Fruit fly (Drosophila melanogaster) whole organism, adult: Measurements from ENCODE around the gene Srp14.

ENCODE experiments used
- CG11617 ChIP-seq: fragments of 200-800 bp; sonication (Bioruptor generic); optimal IDR thresholded peaks from 2 replicates; lab custom pipeline; 2017; ENCODE audit warnings: mild to moderate bottlenecking, missing biosample characterization, missing genetic modification reagents, missing genetic modification characterization
- CG12768 ChIP-seq: fragments of 200-800 bp; sonication (Bioruptor generic); optimal IDR thresholded peaks from 2 replicates; lab custom pipeline; 2017; ENCODE audit warnings: missing biosample characterization, missing genetic modification characterization, mild to moderate bottlenecking, moderate library complexity, missing genetic modification reagents
- CG14711 ChIP-seq: fragments of 200-800 bp; sonication (Bioruptor generic); optimal IDR thresholded peaks from 2 replicates; lab custom pipeline; 2018; ENCODE audit warnings: missing biosample characterization, mild to moderate bottlenecking, missing genetic modification characterization, moderate library complexity
- CG1620 ChIP-seq: fragments of 200-800 bp; sonication (Bioruptor generic); optimal IDR thresholded peaks from 2 replicates; lab custom pipeline; 2016; ENCODE audit warnings: missing biosample characterization, missing genetic modification characterization
- CG33017 ChIP-seq: fragments of 200-800 bp; sonication (Bioruptor generic); optimal IDR thresholded peaks from 2 replicates; lab custom pipeline; 2018; ENCODE audit warnings: missing biosample characterization, mild to moderate bottlenecking, missing genetic modification characterization, moderate library complexity
- CG5204 ChIP-seq: fragments of 200-800 bp; sonication (Bioruptor generic); optimal IDR thresholded peaks from 2 replicates; lab custom pipeline; 2016; ENCODE audit warnings: missing biosample characterization, missing genetic modification characterization
- CG7045 ChIP-seq: fragments of 200-800 bp; sonication (Bioruptor generic); optimal IDR thresholded peaks from 2 replicates; lab custom pipeline; 2017; ENCODE audit warnings: missing biosample characterization, mild to moderate bottlenecking, missing genetic modification characterization
- CG7101 ChIP-seq: fragments of 200-800 bp; sonication (Bioruptor generic); optimal IDR thresholded peaks from 2 replicates; lab custom pipeline; 2018; ENCODE audit warnings: missing biosample characterization, mild to moderate bottlenecking, missing genetic modification characterization, moderate library complexity
- Clk ChIP-seq: fragments of 200-800 bp; sonication (Bioruptor generic); optimal IDR thresholded peaks from 2 replicates; lab custom pipeline; 2017; ENCODE audit warnings: missing biosample characterization, missing genetic modification characterization
- Crg-1 ChIP-seq: fragments of 200-800 bp; sonication (Bioruptor generic); optimal IDR thresholded peaks from 2 replicates; lab custom pipeline; 2016; ENCODE audit warnings: missing biosample characterization, missing genetic modification characterization
- Hr96 ChIP-seq: fragments of 200-800 bp; sonication (Bioruptor generic); optimal IDR thresholded peaks from 2 replicates; lab custom pipeline; 2016; ENCODE audit warnings: missing biosample characterization, missing genetic modification characterization
- Mnt ChIP-seq: fragments of 200-800 bp; sonication (Bioruptor generic); optimal IDR thresholded peaks from 2 replicates; lab custom pipeline; 2016; ENCODE audit warnings: missing biosample characterization, mild to moderate bottlenecking, missing genetic modification characterization
- bab1 ChIP-seq: fragments of 200-800 bp; sonication (Bioruptor generic); optimal IDR thresholded peaks from 3 replicates; lab custom pipeline; 2019; ENCODE audit warnings: missing biosample characterization, mild to moderate bottlenecking, missing genetic modification characterization, moderate library complexity
- cic ChIP-seq: fragments of 200-800 bp; sonication (Bioruptor generic); optimal IDR thresholded peaks from 2 replicates; lab custom pipeline; 2017; ENCODE audit warnings: missing biosample characterization, mild to moderate bottlenecking, missing genetic modification characterization, moderate library complexity
- cnc ChIP-seq, 2 experiments: fragments of >200 bp; optimal IDR thresholded peaks; 2 replicates each; lab custom pipeline; 2017
- kay ChIP-seq: fragments of 200-800 bp; sonication (Bioruptor generic); peaks from one replicate; lab custom pipeline; 2016; ENCODE audit warnings: missing biosample characterization, missing genetic modification characterization, borderline replicate concordance
- ovo ChIP-seq: fragments of 200-800 bp; sonication (Bioruptor generic); optimal IDR thresholded peaks from 2 replicates; lab custom pipeline; 2016; ENCODE audit warnings: missing biosample characterization, missing genetic modification characterization
- pad ChIP-seq: fragments of 200-800 bp; sonication (Bioruptor generic); optimal IDR thresholded peaks from 3 replicates; lab custom pipeline; 2017; ENCODE audit warnings: missing biosample characterization, missing genetic modification characterization, mild to moderate bottlenecking, moderate library complexity, missing genetic modification reagents
- tj ChIP-seq: fragments of 200-800 bp; sonication (Bioruptor generic); optimal IDR thresholded peaks from 3 replicates; lab custom pipeline; 2017; ENCODE audit warnings: missing biosample characterization, mild to moderate bottlenecking, missing genetic modification characterization, moderate library complexity
- toe ChIP-seq: fragments of 200-800 bp; sonication (Bioruptor generic); optimal IDR thresholded peaks from 2 replicates; lab custom pipeline; 2016; ENCODE audit warnings: missing biosample characterization, missing genetic modification characterization

Srp14 gene

dm6 chr3R:20579816-20580215, at the start of gene Srp14, which contains the start of gene EloB:
Gene Srp14 (plus strand): TSS chr3R:20580115.
Gene EloB (minus strand): TSS chr3R:20579850.
- no peak for TF ChIP-seq CG5204 (GFP tag; lab: Kevin White, UChicago)
- no peak for TF ChIP-seq toe (GFP tag; lab: Kevin White, UChicago)
- TF ChIP-seq CG7045 (GFP tag; lab: Kevin White, UChicago): peak; percentile 70
- peak; percentile 67 for TF ChIP-seq tj (GFP tag; lab: Kevin White, UChicago)
- no peak for TF ChIP-seq Hr96
- peak; percentile 91 for TF ChIP-seq CG11617
- TF ChIP-seq cic (GFP tag; lab: Kevin White, UChicago): peak; percentile 70
- peak; percentile 79 for TF ChIP-seq Crg-1
- peak; percentile 90 for TF ChIP-seq CG7101 (tag; lab: Kevin White, UChicago)
- no peak for TF ChIP-seq cnc (optimal IDR thresholded peaks at IDR 0.05; lab: Kevin White, UChicago)
- TF ChIP-seq Mnt: peak; percentile 85
- peak; percentile 81 for TF ChIP-seq CG14711 (tag; lab: Kevin White, UChicago)
- no peak for TF ChIP-seq kay
- TF ChIP-seq bab1 (GFP tag; lab: Kevin White, UChicago): peak; percentile 94
- TF ChIP-seq ovo: peak; percentile 71
- TF ChIP-seq pad (GFP tag; lab: Kevin White, UChicago): peak; percentile 71
- peak; percentile 79 for TF ChIP-seq CG33017
- peak; percentile 78 for TF ChIP-seq CG12768 (GFP tag; lab: Kevin White, UChicago)
- TF ChIP-seq Clk (GFP tag; lab: Kevin White, UChicago): peak; percentile 71
- TF ChIP-seq CG1620 (GFP tag; lab: Kevin White, UChicago): peak; percentile 91

dm6 chr3R:20534575-20534974, 45.3 kb upstream of the Srp14 start, which contains the start of the genes MtnE and MtnD:
Gene MtnE (minus strand): TSS chr3R:20534704.
Gene MtnD (plus strand): TSS chr3R:20534962.
- TF ChIP-seq cic (GFP tag; lab: Kevin White, UChicago) (peak; percentile 71), kay (peak; percentile 24), cnc (optimal IDR thresholded peaks at IDR 0.05; lab: Kevin White, UChicago) (peak in 1 of 2 experiments; percentile 46), CG7101 (tag; lab: Kevin White, UChicago) (no peak), CG7045 (GFP tag; lab: Kevin White, UChicago) (no peak)

DNA sequence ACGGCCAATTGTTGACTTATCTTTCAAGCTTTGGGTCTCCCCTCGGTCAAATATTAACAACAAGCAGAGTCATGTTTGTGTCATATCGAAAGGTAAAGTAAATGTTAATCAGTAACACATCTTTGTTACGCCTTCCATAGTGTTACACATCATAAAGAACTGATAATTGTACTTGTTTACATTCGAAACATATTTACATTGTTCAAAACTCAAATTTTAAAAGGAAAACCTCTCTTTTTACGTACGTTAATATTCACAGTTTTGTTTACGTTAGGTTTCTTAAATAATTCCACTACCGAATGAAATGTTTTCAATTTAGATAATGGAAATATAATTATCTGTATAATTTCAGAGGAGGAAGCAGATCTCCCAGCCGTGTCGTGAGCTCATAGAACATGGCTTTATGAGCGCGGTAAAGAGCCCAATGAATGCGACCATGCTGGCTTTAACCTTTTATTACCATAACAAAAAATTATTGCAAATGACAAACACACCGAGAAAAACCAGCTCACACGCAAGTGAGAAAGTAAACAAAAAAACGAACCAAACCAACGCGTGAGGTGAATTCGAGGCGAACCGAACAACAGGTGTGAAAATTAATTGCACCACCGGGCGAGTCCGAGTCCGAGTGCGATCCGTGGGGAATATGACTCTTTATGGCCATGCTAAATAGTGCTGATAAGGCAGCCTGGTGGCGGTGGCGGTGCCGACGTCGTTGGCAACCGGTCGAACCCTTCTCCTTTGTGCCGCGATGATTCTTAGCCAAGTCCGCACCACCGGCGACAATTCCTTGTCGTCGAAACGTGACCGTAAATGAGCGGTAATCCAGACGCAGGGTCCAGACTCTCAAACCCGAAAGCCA, 37.4 kb upstream of the Srp14 start:
- peak; percentile 36 for TF ChIP-seq Mnt
- TF ChIP-seq CG33017: no peak
- TF ChIP-seq kay: peak; percentile 4
- TF ChIP-seq CG11617: no peak
- TF ChIP-seq CG14711 (tag; lab: Kevin White, UChicago): no peak
- no peak for TF ChIP-seq CG12768 (GFP tag; lab: Kevin White, UChicago)
- TF ChIP-seq tj (GFP tag; lab: Kevin White, UChicago): peak; percentile 84
- TF ChIP-seq ovo: peak; percentile 80
- no peak for TF ChIP-seq Clk (GFP tag; lab: Kevin White, UChicago)
- peak; percentile 45 for TF ChIP-seq CG7101 (tag; lab: Kevin White, UChicago)
- no peak for TF ChIP-seq toe (GFP tag; lab: Kevin White, UChicago)
- TF ChIP-seq cic (GFP tag; lab: Kevin White, UChicago): peak; percentile 8
- no peak for TF ChIP-seq CG5204 (GFP tag; lab: Kevin White, UChicago)
- no peak for TF ChIP-seq bab1 (GFP tag; lab: Kevin White, UChicago)
- no peak for TF ChIP-seq pad (GFP tag; lab: Kevin White, UChicago)
- no peak for TF ChIP-seq CG1620 (GFP tag; lab: Kevin White, UChicago)
- no peak for TF ChIP-seq Hr96
- no peak for TF ChIP-seq CG7045 (GFP tag; lab: Kevin White, UChicago)
- TF ChIP-seq cnc (optimal IDR thresholded peaks at IDR 0.05; lab: Kevin White, UChicago): no peak
- peak; percentile 32 for TF ChIP-seq Crg-1

DNA sequence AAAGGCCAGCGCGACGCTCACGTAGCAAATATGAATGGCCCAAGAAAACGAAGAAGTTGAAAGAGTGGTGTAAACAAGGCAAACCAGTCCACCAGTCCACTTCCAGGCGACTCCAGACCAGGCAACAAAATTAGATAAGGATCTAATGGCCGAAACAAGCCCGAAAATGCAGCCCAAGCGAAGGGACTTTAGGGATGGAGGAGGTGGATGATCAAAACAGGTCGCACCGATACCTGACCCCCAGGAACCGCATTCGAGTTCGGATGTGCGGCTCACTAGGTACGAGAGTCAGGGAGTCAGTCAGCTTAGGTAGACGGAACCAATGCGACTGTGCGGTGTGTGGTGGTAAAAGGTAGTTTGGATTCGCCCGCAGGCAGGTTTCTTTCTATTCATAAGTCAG, 36.7 kb upstream of the Srp14 start:
- TF ChIP-seq CG12768 (GFP tag; lab: Kevin White, UChicago): no peak
- no peak for TF ChIP-seq CG7045 (GFP tag; lab: Kevin White, UChicago)
- TF ChIP-seq Clk (GFP tag; lab: Kevin White, UChicago): no peak
- TF ChIP-seq Crg-1: no peak
- TF ChIP-seq pad (GFP tag; lab: Kevin White, UChicago): no peak
- TF ChIP-seq tj (GFP tag; lab: Kevin White, UChicago): no peak
- no peak for TF ChIP-seq CG1620 (GFP tag; lab: Kevin White, UChicago)

- TF ChIP-seq cic (GFP tag; lab: Kevin White, UChicago) (peak; percentile 31), tj (GFP tag; lab: Kevin White, UChicago) (peak; percentile 23), CG7101 (tag; lab: Kevin White, UChicago) (no peak)
Observed at dm6 chr3R:20543719-20544118, 36.2 kb upstream of the Srp14 start.

DNA sequence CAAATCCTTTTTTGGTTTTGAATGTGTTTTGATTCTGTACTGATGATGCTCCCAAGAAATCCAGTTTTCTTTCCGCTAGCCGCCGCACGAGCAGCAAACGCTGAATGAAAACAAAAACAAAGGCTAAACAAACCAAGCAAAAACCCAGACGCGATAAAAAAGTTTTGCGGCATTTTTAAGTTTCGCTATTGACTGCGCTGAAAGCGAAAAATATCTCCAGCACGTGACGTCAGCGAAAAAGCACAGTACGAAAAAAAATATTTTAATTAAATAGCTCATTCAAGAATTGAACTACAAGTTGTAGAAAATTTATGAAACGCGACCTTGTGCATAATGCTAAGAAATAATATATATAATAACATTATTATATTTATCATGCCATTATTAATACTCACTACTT, 35.0 kb upstream of the Srp14 start:
- TF ChIP-seq bab1 (GFP tag; lab: Kevin White, UChicago) (no peak), cic (GFP tag; lab: Kevin White, UChicago) (no peak), CG33017 (no peak), CG7045 (GFP tag; lab: Kevin White, UChicago) (no peak), kay (peak; percentile 87), toe (GFP tag; lab: Kevin White, UChicago) (no peak), tj (GFP tag; lab: Kevin White, UChicago) (peak; percentile 66), CG12768 (GFP tag; lab: Kevin White, UChicago) (no peak)
